Fruit fly (Drosophila melanogaster) whole organism, embryonic: ENCODE data around the gene Cerk.

Experiments
- ATbp ChIP-seq: fragments of 200-800 bp; sonication (Bioruptor generic); optimal IDR thresholded peaks from 2 replicates; lab custom pipeline; 2017; ENCODE audit warnings: missing biosample characterization, mild to moderate bottlenecking, missing genetic modification characterization, missing genetic modification reagents
- Bgb ChIP-seq: fragments of 200-800 bp; sonication (Bioruptor generic); IDR thresholded peaks from 2 replicates; pipeline ENCODE4 v1.3.6; 2022; ENCODE audit warnings: missing biosample characterization, missing genetic modification characterization; ENCODE audit not compliant: partially characterized antibody
- BtbVII ChIP-seq: fragments of 200-800 bp; sonication (Bioruptor generic); optimal IDR thresholded peaks from 3 replicates; lab custom pipeline; 2017; ENCODE audit warnings: missing biosample characterization, mild to moderate bottlenecking, missing genetic modification characterization
- CG10147 ChIP-seq: fragments of 200-800 bp; sonication (Bioruptor generic); optimal IDR thresholded peaks from 2 replicates; lab custom pipeline; 2019; ENCODE audit warnings: missing biosample characterization, mild to moderate bottlenecking, missing genetic modification characterization, moderate library complexity
- CG10321 ChIP-seq: fragments of 200-800 bp; sonication (Bioruptor generic); IDR thresholded peaks from 2 replicates; pipeline ENCODE4 v1.3.6; 2022; ENCODE audit warnings: missing biosample characterization, missing genetic modification characterization
- CG11085 ChIP-seq: fragments of 200-800 bp; sonication (Bioruptor generic); IDR thresholded peaks from 2 replicates; pipeline ENCODE4 v1.3.6; 2022; ENCODE audit warnings: missing biosample characterization, missing genetic modification characterization
- CG12071 ChIP-seq: fragments of 200-800 bp; sonication (Bioruptor generic); optimal IDR thresholded peaks from 3 replicates; lab custom pipeline; 2018; ENCODE audit warnings: missing biosample characterization, mild to moderate bottlenecking, missing genetic modification characterization
- CG12769 ChIP-seq: fragments of 200-800 bp; sonication (Bioruptor generic); optimal IDR thresholded peaks from 2 replicates; lab custom pipeline; 2019; ENCODE audit warnings: missing biosample characterization, mild to moderate bottlenecking, missing genetic modification characterization, moderate library complexity
- CG15011 ChIP-seq: fragments of 200-800 bp; sonication (Bioruptor generic); optimal IDR thresholded peaks from 3 replicates; lab custom pipeline; 2018; ENCODE audit warnings: missing biosample characterization, mild to moderate bottlenecking, missing genetic modification characterization
- CG15073 ChIP-seq: fragments of 200-800 bp; sonication (Bioruptor generic); optimal IDR thresholded peaks from 2 replicates; lab custom pipeline; 2016; ENCODE audit warnings: missing biosample characterization, missing genetic modification characterization
- CG15601 ChIP-seq: fragments of 200-800 bp; sonication (Bioruptor generic); optimal IDR thresholded peaks from 3 replicates; lab custom pipeline; 2019; ENCODE audit warnings: missing biosample characterization, mild to moderate bottlenecking, missing genetic modification characterization, moderate library complexity
- CG17829 ChIP-seq: fragments of 200-800 bp; optimal IDR thresholded peaks from 2 replicates; lab custom pipeline; 2019; ENCODE audit warnings: missing biosample characterization, mild to moderate bottlenecking, missing genetic modification characterization, moderate library complexity
- CG18764 ChIP-seq: fragments of 200-800 bp; sonication (Bioruptor generic); optimal IDR thresholded peaks from 3 replicates; lab custom pipeline; 2016; ENCODE audit warnings: missing biosample characterization, missing genetic modification characterization
- CG2116 ChIP-seq: fragments of 200-800 bp; sonication (Bioruptor generic); optimal IDR thresholded peaks from 3 replicates; lab custom pipeline; 2018; ENCODE audit warnings: missing biosample characterization, mild to moderate bottlenecking, missing genetic modification characterization
- CG2889 ChIP-seq: fragments of 200-800 bp; sonication (Bioruptor generic); IDR thresholded peaks from 3 replicates; pipeline ENCODE4 v1.3.6; 2022; ENCODE audit warnings: missing biosample characterization, missing genetic modification characterization
- CG3726 ChIP-seq: fragments of 200-800 bp; sonication (Bioruptor generic); IDR thresholded peaks from 3 replicates; pipeline ENCODE4, ENCODE4 v1.3.6; 2022; ENCODE audit warnings: missing biosample characterization, missing genetic modification characterization
- CG3838 ChIP-seq: fragments of 200-800 bp; sonication (Bioruptor generic); optimal IDR thresholded peaks from 3 replicates; lab custom pipeline; 2016; ENCODE audit warnings: missing biosample characterization, missing genetic modification characterization
- CG4854 ChIP-seq: fragments of 200-800 bp; sonication (Bioruptor generic); optimal IDR thresholded peaks from 2 replicates; lab custom pipeline; 2016; ENCODE audit warnings: missing biosample characterization, missing genetic modification characterization, inconsistent platforms
- CG7556 ChIP-seq: fragments of 200-800 bp; sonication (Bioruptor generic); optimal IDR thresholded peaks from 2 replicates; lab custom pipeline; 2017; ENCODE audit warnings: missing biosample characterization, mild to moderate bottlenecking, missing genetic modification characterization
- CG8281 ChIP-seq: fragments of 200-800 bp; sonication (Bioruptor generic); optimal IDR thresholded peaks from 2 replicates; lab custom pipeline; 2018; ENCODE audit warnings: missing biosample characterization, mild to moderate bottlenecking, missing genetic modification characterization, moderate library complexity
- CG9932 ChIP-seq: fragments of 200-800 bp; sonication (Bioruptor generic); IDR thresholded peaks from 2 replicates; pipeline ENCODE4 v1.3.6; 2022; ENCODE audit warnings: missing biosample characterization, missing genetic modification characterization
- CTCF ChIP-seq: fragments of 200-800 bp; sonication (Bioruptor generic); optimal IDR thresholded peaks from 2 replicates; lab custom pipeline; 2017; ENCODE audit warnings: missing biosample characterization, mild to moderate bottlenecking, missing genetic modification characterization, moderate library complexity
- Dip2 ChIP-seq: fragments of 200-800 bp; sonication (Bioruptor generic); IDR thresholded peaks from 2 replicates; pipeline ENCODE4 v1.3.6; 2022; ENCODE audit warnings: missing biosample characterization, missing genetic modification characterization
- Drgx ChIP-seq: fragments of 200-800 bp; sonication (Bioruptor generic); IDR thresholded peaks from 2 replicates; pipeline ENCODE4 v1.3.6; 2022; ENCODE audit warnings: missing biosample characterization, missing genetic modification characterization
- HmgD ChIP-seq: fragments of 200-800 bp; sonication (Bioruptor generic); optimal IDR thresholded peaks from 3 replicates; lab custom pipeline; 2016; ENCODE audit warnings: missing biosample characterization, missing genetic modification characterization
- HmgZ ChIP-seq: fragments of 200-800 bp; sonication (Bioruptor generic); optimal IDR thresholded peaks from 2 replicates; lab custom pipeline; 2018; ENCODE audit warnings: missing biosample characterization, mild to moderate bottlenecking, missing genetic modification characterization
- Hr51 ChIP-seq, 2 experiments: fragments of 200-800 bp; sonication (Bioruptor generic); optimal IDR thresholded peaks; 2 replicates in 1 of 2; 3 replicates in 1 of 2; lab custom pipeline; 2016 to 2018; ENCODE audit warnings: missing biosample characterization in 2 of 2, missing genetic modification characterization in 2 of 2, mild to moderate bottlenecking in 1 of 2, moderate library complexity in 1 of 2
- Nf-YA ChIP-seq: fragments of 200-800 bp; sonication (Bioruptor generic); IDR thresholded peaks from 2 replicates; pipeline ENCODE4 v1.3.6; 2022; ENCODE audit warnings: missing biosample characterization, missing genetic modification characterization
- Optix ChIP-seq: fragments of 200-800 bp; sonication (Bioruptor generic); IDR thresholded peaks from 3 replicates; pipeline ENCODE4 v1.3.6; 2022; ENCODE audit warnings: missing biosample characterization, missing genetic modification characterization
- Rx ChIP-seq: fragments of 200-800 bp; sonication (Bioruptor generic); IDR thresholded peaks from 2 replicates; pipeline ENCODE4 v1.3.6; 2022; ENCODE audit warnings: missing biosample characterization, missing genetic modification characterization
- Trl ChIP-seq, 3 experiments: fragments of >200 bp in 2 of 3; fragments of 200-800 bp in 1 of 3; sonication (Bioruptor generic) in 1 of 3; optimal IDR thresholded peaks; 2 replicates in 1 of 3; 3 replicates in 2 of 3; lab custom pipeline; 2016 to 2017; ENCODE audit warnings: missing biosample characterization in 1 of 3, missing genetic modification characterization in 1 of 3
- amos ChIP-seq: fragments of 200-800 bp; sonication (Bioruptor generic); IDR thresholded peaks from 2 replicates; pipeline ENCODE4 v1.3.6; 2022; ENCODE audit warnings: missing biosample characterization, missing genetic modification characterization; ENCODE audit not compliant: partially characterized antibody
- chinmo ChIP-seq: fragments of 200-800 bp; sonication (Bioruptor generic); IDR thresholded peaks from 4 replicates; pipeline ENCODE4 v1.3.6; 2022; ENCODE audit warnings: missing biosample characterization, missing genetic modification characterization; ENCODE audit not compliant: partially characterized antibody
- chm ChIP-seq: fragments of 200-800 bp; sonication (Bioruptor generic); IDR thresholded peaks from 2 replicates; pipeline ENCODE4 v1.3.6; 2022; ENCODE audit warnings: missing biosample characterization, missing genetic modification characterization
- crc ChIP-seq: fragments of 200-800 bp; sonication (Bioruptor generic); optimal IDR thresholded peaks from 2 replicates; lab custom pipeline; 2016; ENCODE audit warnings: missing biosample characterization, missing genetic modification characterization
- crp ChIP-seq, 2 experiments: fragments of 200-800 bp; sonication (Bioruptor generic); optimal IDR thresholded peaks; 2 replicates in 1 of 2; 3 replicates in 1 of 2; lab custom pipeline; 2017; ENCODE audit warnings: missing biosample characterization in 2 of 2, missing genetic modification characterization in 2 of 2, mild to moderate bottlenecking in 1 of 2, moderate library complexity in 1 of 2
- fd96Cb ChIP-seq: fragments of 200-800 bp; sonication (Bioruptor generic); optimal IDR thresholded peaks from 2 replicates; lab custom pipeline; 2018; ENCODE audit warnings: missing biosample characterization, mild to moderate bottlenecking, missing genetic modification characterization, moderate library complexity
- hbn ChIP-seq: fragments of 200-800 bp; sonication (Bioruptor generic); IDR thresholded peaks from 2 replicates; pipeline ENCODE4 v1.3.6; 2022; ENCODE audit warnings: missing biosample characterization, missing genetic modification characterization; ENCODE audit not compliant: partially characterized antibody
- lola ChIP-seq, 3 experiments: fragments of >200 bp in 2 of 3; fragments of 200-800 bp in 1 of 3; sonication (Bioruptor generic) in 1 of 3; optimal IDR thresholded peaks; 2 replicates each; lab custom pipeline; 2017 to 2019; ENCODE audit warnings: missing biosample characterization in 3 of 3, missing genetic modification characterization in 3 of 3, mild to moderate bottlenecking in 1 of 3, moderate library complexity in 1 of 3
- mam ChIP-seq: fragments of 200-800 bp; sonication (Bioruptor generic); optimal IDR thresholded peaks from 3 replicates; lab custom pipeline; 2016; ENCODE audit warnings: missing biosample characterization, missing genetic modification characterization
- nom ChIP-seq: fragments of 200-800 bp; sonication (Bioruptor generic); optimal IDR thresholded peaks from 2 replicates; lab custom pipeline; 2017; ENCODE audit warnings: missing biosample characterization, missing genetic modification characterization, mild to moderate bottlenecking, moderate library complexity, missing genetic modification reagents
- org-1 ChIP-seq: fragments of 200-800 bp; sonication (Bioruptor generic); optimal IDR thresholded peaks from 2 replicates; lab custom pipeline; 2017; ENCODE audit warnings: missing biosample characterization, missing genetic modification characterization
- phol ChIP-seq: fragments of 200-800 bp; sonication (Bioruptor generic); optimal IDR thresholded peaks from 3 replicates; lab custom pipeline; 2018; ENCODE audit warnings: missing biosample characterization, mild to moderate bottlenecking, missing genetic modification characterization, moderate library complexity
- run ChIP-seq: fragments of 200-800 bp; sonication (Bioruptor generic); optimal IDR thresholded peaks from 3 replicates; lab custom pipeline; 2018; ENCODE audit warnings: missing biosample characterization, mild to moderate bottlenecking, missing genetic modification characterization
- sima ChIP-seq: fragments of 200-800 bp; sonication (Bioruptor generic); optimal IDR thresholded peaks from 2 replicates; lab custom pipeline; 2016; ENCODE audit warnings: missing biosample characterization, missing genetic modification characterization
- tll ChIP-seq, 2 experiments: fragments of 200-800 bp in 1 of 2; fragments of >200 bp in 1 of 2; sonication (Bioruptor generic) in 1 of 2; optimal IDR thresholded peaks; 2 replicates each; lab custom pipeline; 2017 to 2019; ENCODE audit warnings: missing biosample characterization in 2 of 2, missing genetic modification characterization in 2 of 2, mild to moderate bottlenecking in 1 of 2, moderate library complexity in 1 of 2
- toy ChIP-seq: fragments of 200-800 bp; sonication (Bioruptor generic); IDR thresholded peaks from 2 replicates; pipeline ENCODE4 v1.3.6; 2022; ENCODE audit warnings: missing biosample characterization, missing genetic modification characterization
- unpg ChIP-seq: fragments of 200-800 bp; sonication (Bioruptor generic); optimal IDR thresholded peaks from 3 replicates; lab custom pipeline; 2018; ENCODE audit warnings: missing biosample characterization, mild to moderate bottlenecking, missing genetic modification characterization, moderate library complexity
- wek ChIP-seq: fragments of 200-800 bp; sonication (Bioruptor generic); optimal IDR thresholded peaks from 3 replicates; lab custom pipeline; 2018; ENCODE audit warnings: missing biosample characterization, mild to moderate bottlenecking, missing genetic modification characterization, moderate library complexity

Cerk gene

dm6 chr3R:5368170-5368781, at the start of gene Cerk (continued):
- TF ChIP-seq Trl (optimal IDR thresholded peaks at IDR 0.05; lab: Kevin White, UChicago) (no peak), Trl (GFP tag; optimal IDR thresholded peaks at IDR 0.05; lab: Kevin White, UChicago) (peak; percentile 57), Optix (GFP tag; lab: Robert Waterston, UW) (0 out of 3 replicates have a peak, but pooled peaks have one; percentile 37), nom (GFP tag; lab: Kevin White, UChicago) (peak; percentile 54), CTCF (GFP tag; lab: Kevin White, UChicago) (no peak), wek (peak; percentile 99), Drgx (GFP tag; lab: Robert Waterston, UW) (no peak; the same call in 1 of the 2 replicates), BtbVII (no peak), amos (GFP tag; lab: Robert Waterston, UW) (peak; percentile 69; the same call in 1 of the 2 replicates), CG15011 (no peak), run (tag; lab: Kevin White, UChicago) (no peak), hbn (GFP tag; lab: Robert Waterston, UW) (peak; percentile 41), Dip2 (no peak), toy (GFP tag; lab: Robert Waterston, UW) (no peak), Hr51 (GFP tag; optimal IDR thresholded peaks at IDR 0.05; lab: Kevin White, UChicago) (peak; percentile 13 to 59), CG11085 (peak; percentile 47; the same call in 1 of the 2 replicates), fd96Cb (tag; lab: Kevin White, UChicago) (no peak), CG3838 (GFP tag; lab: Kevin White, UChicago) (no peak), Rx (GFP tag; lab: Robert Waterston, UW) (no peak), CG2889 (no peak), CG4854 (GFP tag; lab: Kevin White, UChicago) (no peak), Nf-YA (no peak), crc (GFP tag; lab: Kevin White, UChicago) (no peak), CG17829 (tag; lab: Kevin White, UChicago) (peak; percentile 1), CG12071 (GFP tag; lab: Kevin White, UChicago) (no peak), crp (GFP tag; optimal IDR thresholded peaks at IDR 0.05; lab: Kevin White, UChicago) (peak in 1 of 2 experiments; percentile 45), tll (GFP tag; optimal IDR thresholded peaks at IDR 0.05; lab: Kevin White, UChicago) (no peak), CG3726 (GFP tag; lab: Robert Waterston, UW) (no peak), CG12769 (peak; percentile 54), CG15601 (tag; lab: Kevin White, UChicago) (peak; percentile 16), CG18764 (GFP tag; lab: Kevin White, UChicago) (no peak), org-1 (no peak), chm (GFP tag; lab: Robert Waterston, UW) (peak; percentile 80), CG10321 (GFP tag; lab: Robert Waterston, UW) (no peak), Bgb (GFP tag; lab: Robert Waterston, UW) (peak; percentile 68), CG2116 (GFP tag; lab: Kevin White, UChicago) (peak; percentile 61), unpg (peak; percentile 23), mam (GFP tag; lab: Kevin White, UChicago) (peak; percentile 67), CG7556 (GFP tag; lab: Kevin White, UChicago) (no peak), chinmo (GFP tag; lab: Robert Waterston, UW) (peak; percentile 89), lola (GFP tag; optimal IDR thresholded peaks at IDR 0.05; lab: Kevin White, UChicago) (no peak), CG10147 (GFP tag; lab: Kevin White, UChicago) (no peak), phol (peak; percentile 46), HmgD (GFP tag; lab: Kevin White, UChicago) (peak; percentile 71), HmgZ (tag; lab: Kevin White, UChicago) (peak; percentile 53), CG15073 (GFP tag; lab: Kevin White, UChicago) (no peak), ATbp (no peak), CG9932 (GFP tag; lab: Robert Waterston, UW) (peak; percentile 72), sima (no peak), CG8281 (no peak)
